Fruit fly (Drosophila melanogaster): Measurements from ENCODE around the gene cyc.

Gene cyc

dm6 chr3L:19815472-19816150 lies at the start of gene cyc:
Gene cyc (minus strand): TSS chr3L:19815938.
- TF ChIP-seq dsx (GFP tag; optimal IDR thresholded peaks at IDR 0.05; ENCODE audit: poor library complexity, severe bottlenecking) (peak; percentile 85), net (GFP tag; optimal IDR thresholded peaks at IDR 0.05) (no peak), dac (GFP tag; optimal IDR thresholded peaks at IDR 0.05) (peak; percentile 33), Hr38 (GFP tag; optimal IDR thresholded peaks at IDR 0.05) (no peak), Lpt (GFP tag; optimal IDR thresholded peaks at IDR 0.05) (peak; percentile 44), CG6163 (GFP tag; IDR thresholded peaks at IDR 0.05) (peak; percentile 56; the same call in 2 of the 3 replicates), ss (GFP tag; optimal IDR thresholded peaks at IDR 0.05) (no peak), Ets96B (tag; optimal IDR thresholded peaks at IDR 0.05) (no peak), topi (GFP tag; optimal IDR thresholded peaks at IDR 0.05) (no peak), eg (GFP tag; IDR thresholded peaks at IDR 0.05) (peak; percentile 32; the same call in 1 of the 3 replicates), CG8119 (GFP tag; IDR thresholded peaks at IDR 0.05) (peak; percentile 47; the same call in 2 of the 3 replicates), Sox15 (GFP tag; optimal IDR thresholded peaks at IDR 0.05) (no peak), CG6854 (GFP tag; optimal IDR thresholded peaks at IDR 0.05) (peak; percentile 74), Blimp-1 (GFP tag; optimal IDR thresholded peaks at IDR 0.05) (peak; percentile 5), Smox (GFP tag; optimal IDR thresholded peaks at IDR 0.05) (no peak), esn (GFP tag; optimal IDR thresholded peaks at IDR 0.05) (peak; percentile 38), CG31627 (GFP tag; optimal IDR thresholded peaks at IDR 0.05) (peak; percentile 10), CG11902 (GFP tag; optimal IDR thresholded peaks at IDR 0.05) (no peak), Sox14 (GFP tag; optimal IDR thresholded peaks at IDR 0.05) (no peak), CG15336 (GFP tag; IDR thresholded peaks at IDR 0.05) (peak; percentile 54; the same call in 1 of the 2 replicates), CG11294 (GFP tag; IDR thresholded peaks at IDR 0.05) (no peak), lz (GFP tag; optimal IDR thresholded peaks at IDR 0.05) (peak; percentile 28), Hr39 (GFP tag; optimal IDR thresholded peaks at IDR 0.05) (no peak), pdm3 (GFP tag; optimal IDR thresholded peaks at IDR 0.05) (no peak)

- TF ChIP-seq CG3032 (tag; optimal IDR thresholded peaks at IDR 0.05) (no peak), Met (GFP tag; optimal IDR thresholded peaks at IDR 0.05) (no peak), eg (GFP tag; IDR thresholded peaks at IDR 0.05) (no peak), esn (GFP tag; optimal IDR thresholded peaks at IDR 0.05) (peak; percentile 12), CG11902 (GFP tag; optimal IDR thresholded peaks at IDR 0.05) (no peak), CG1621 (tag; optimal IDR thresholded peaks at IDR 0.05) (no peak), achi (GFP tag; optimal IDR thresholded peaks at IDR 0.05) (peak; percentile 15), svp (GFP tag) (no peak), dac (GFP tag; optimal IDR thresholded peaks at IDR 0.05) (no peak), CG15336 (GFP tag; IDR thresholded peaks at IDR 0.05) (no peak), vri (GFP tag; optimal IDR thresholded peaks at IDR 0.05) (no peak), Sox14 (GFP tag; optimal IDR thresholded peaks at IDR 0.05) (no peak), Smox (GFP tag; optimal IDR thresholded peaks at IDR 0.05) (no peak), CG8319 (GFP tag; optimal IDR thresholded peaks at IDR 0.05) (no peak), net (GFP tag; optimal IDR thresholded peaks at IDR 0.05) (no peak), OdsH (GFP tag; optimal IDR thresholded peaks at IDR 0.05) (no peak), Eip78C (GFP tag) (peak; percentile 49), topi (GFP tag; optimal IDR thresholded peaks at IDR 0.05) (no peak), Hr39 (GFP tag; optimal IDR thresholded peaks at IDR 0.05) (no peak), dsx (GFP tag; optimal IDR thresholded peaks at IDR 0.05; ENCODE audit: poor library complexity, severe bottlenecking) (no peak)
These were observed 45.5 kb upstream of the cyc start for dm6 chr3L:19861215-19861614.

dm6 chr3L:19857923-19858490 lies 42.3 kb upstream of the cyc start:
- TF ChIP-seq svp (GFP tag) (peak; percentile 84), CG7368 (GFP tag; optimal IDR thresholded peaks at IDR 0.05) (no peak), lz (GFP tag; optimal IDR thresholded peaks at IDR 0.05) (no peak)

- TF ChIP-seq Eip93F (GFP tag; optimal IDR thresholded peaks at IDR 0.05): no peak
- TF ChIP-seq CG1621 (tag; optimal IDR thresholded peaks at IDR 0.05): no peak
- no peak for TF ChIP-seq acj6 (GFP tag; optimal IDR thresholded peaks at IDR 0.05)
- peak; percentile 68 for TF ChIP-seq Eip78C (GFP tag)
- no peak for TF ChIP-seq Met (GFP tag; optimal IDR thresholded peaks at IDR 0.05)
- no peak for TF ChIP-seq salr (GFP tag; optimal IDR thresholded peaks at IDR 0.05)
- TF ChIP-seq esn (GFP tag; optimal IDR thresholded peaks at IDR 0.05): no peak
- no peak for TF ChIP-seq Sox102F (GFP tag; optimal IDR thresholded peaks at IDR 0.05)
These were observed 32.3 kb upstream of the cyc start for dm6 chr3L:19848080-19848479.

All from whole organism, prepupa.